Worm (Caenorhabditis elegans) whole organism, L2 larva: ENCODE results near the gene C36C5.15.

Experiments
- C34F6.9 ChIP-seq: fragments of 150-350 bp; optimal IDR thresholded peaks from 2 replicates; lab custom pipeline; 2014; ENCODE audit warnings: missing biosample characterization, missing genetic modification characterization
- F13H6.1 ChIP-seq: sonication (generic microtip); optimal IDR thresholded peaks from 2 replicates; lab custom pipeline; 2016; ENCODE audit warnings: missing genetic modification characterization, missing compliant biosample characterization
- R02D3.7 ChIP-seq: fragments of 150-350 bp; optimal IDR thresholded peaks from 2 replicates; lab custom pipeline; 2014; ENCODE audit warnings: missing biosample characterization, missing genetic modification characterization
- ZK546.5 ChIP-seq: sonication (generic microtip); optimal IDR thresholded peaks from 2 replicates; lab custom pipeline; 2017; ENCODE audit warnings: missing biosample characterization, missing genetic modification characterization
- alr-1 ChIP-seq: fragments of 150-350 bp; optimal IDR thresholded peaks from 2 replicates; lab custom pipeline; 2014; ENCODE audit warnings: missing biosample characterization, missing genetic modification characterization
- aly-2 ChIP-seq: fragments of 150-350 bp; optimal IDR thresholded peaks from 2 replicates; lab custom pipeline; 2014; ENCODE audit warnings: missing biosample characterization, missing genetic modification characterization
- ama-1 ChIP-seq: fragments of 150-350 bp; optimal IDR thresholded peaks from 2 replicates; lab custom pipeline; 2018; ENCODE audit warnings: inconsistent platforms
- blmp-1 ChIP-seq: sonication (generic microtip); optimal IDR thresholded peaks from 2 replicates; lab custom pipeline; 2017; ENCODE audit warnings: missing genetic modification characterization, mild to moderate bottlenecking, missing compliant biosample characterization, antibody characterized with exemption, moderate library complexity; ENCODE audit not compliant: insufficient read depth
- ceh-16 ChIP-seq: fragments of 150-350 bp; optimal IDR thresholded peaks from 2 replicates; lab custom pipeline; 2014; ENCODE audit warnings: missing biosample characterization, missing genetic modification characterization
- ceh-82 ChIP-seq: fragments of 150-350 bp; optimal IDR thresholded peaks from 2 replicates; lab custom pipeline; 2014; ENCODE audit warnings: missing biosample characterization, missing genetic modification characterization
- dmd-4 ChIP-seq: sonication (generic microtip); optimal IDR thresholded peaks from 2 replicates; lab custom pipeline; 2017; ENCODE audit warnings: missing biosample characterization, missing genetic modification characterization
- egl-27 ChIP-seq: sonication (generic microtip); optimal IDR thresholded peaks from 3 replicates; lab custom pipeline; 2017; ENCODE audit warnings: missing biosample characterization, missing genetic modification reagents, missing genetic modification characterization
- elt-1 ChIP-seq: fragments of 150-350 bp; optimal IDR thresholded peaks from 2 replicates; lab custom pipeline; 2014; ENCODE audit warnings: missing biosample characterization, missing genetic modification characterization
- elt-3 ChIP-seq: sonication (generic microtip); optimal IDR thresholded peaks from 2 replicates; lab custom pipeline; 2017; ENCODE audit warnings: missing biosample characterization, missing genetic modification characterization
- gmeb-1 ChIP-seq: fragments of 150-350 bp; optimal IDR thresholded peaks from 2 replicates; lab custom pipeline; 2014; ENCODE audit warnings: missing biosample characterization, missing genetic modification characterization
- lin-11 ChIP-seq: fragments of 150-350 bp; sonication (generic microtip); optimal IDR thresholded peaks from 2 replicates; lab custom pipeline; 2014; ENCODE audit warnings: missing biosample characterization, missing genetic modification characterization, inconsistent platforms, mixed read lengths
- lin-13 ChIP-seq: fragments of 150-350 bp; optimal IDR thresholded peaks from 2 replicates; lab custom pipeline; 2014; ENCODE audit warnings: missing biosample characterization, missing genetic modification reagents, missing genetic modification characterization
- lin-39 ChIP-seq: fragments of 150-350 bp; optimal IDR thresholded peaks from 2 replicates; lab custom pipeline; 2014; ENCODE audit warnings: missing biosample characterization, missing genetic modification reagents, missing genetic modification characterization
- lsy-2 ChIP-seq, 2 experiments: fragments of 150-350 bp in 1 of 2; sonication (generic microtip) in 1 of 2; optimal IDR thresholded peaks; 2 replicates each; lab custom pipeline; 2014 to 2017; ENCODE audit warnings: missing biosample characterization in 2 of 2, missing genetic modification characterization in 2 of 2
- mab-5 ChIP-seq: fragments of 150-350 bp; optimal IDR thresholded peaks from 2 replicates; lab custom pipeline; 2014; ENCODE audit warnings: missing biosample characterization, missing genetic modification characterization
- mdl-1 ChIP-seq, 2 experiments: fragments of 150-350 bp in 1 of 2; sonication (generic microtip) in 1 of 2; optimal IDR thresholded peaks; 2 replicates each; lab custom pipeline; 2017; ENCODE audit warnings: missing biosample characterization in 2 of 2, missing genetic modification characterization in 2 of 2
- nhr-12 ChIP-seq: fragments of 150-350 bp; optimal IDR thresholded peaks from 2 replicates; lab custom pipeline; 2014; ENCODE audit warnings: missing biosample characterization, missing genetic modification characterization
- nhr-129 ChIP-seq: fragments of 150-350 bp; optimal IDR thresholded peaks from 2 replicates; lab custom pipeline; 2014; ENCODE audit warnings: missing biosample characterization, missing genetic modification characterization
- nhr-21 ChIP-seq: fragments of 150-350 bp; optimal IDR thresholded peaks from 2 replicates; lab custom pipeline; 2014; ENCODE audit warnings: missing biosample characterization, missing genetic modification characterization
- nhr-23 ChIP-seq: fragments of 150-350 bp; optimal IDR thresholded peaks from 2 replicates; lab custom pipeline; 2014; ENCODE audit warnings: missing biosample characterization, missing genetic modification reagents, missing genetic modification characterization
- nhr-237 ChIP-seq: fragments of 150-350 bp; optimal IDR thresholded peaks from 2 replicates; lab custom pipeline; 2014; ENCODE audit warnings: missing biosample characterization, missing genetic modification characterization
- nhr-25 ChIP-seq: fragments of 150-350 bp; sonication (generic microtip); optimal IDR thresholded peaks from 3 replicates; lab custom pipeline; 2014; ENCODE audit warnings: missing biosample characterization, missing genetic modification characterization
- nhr-6 ChIP-seq: fragments of 150-350 bp; optimal IDR thresholded peaks from 2 replicates; lab custom pipeline; 2014; ENCODE audit warnings: missing biosample characterization, missing genetic modification characterization
- peb-1 ChIP-seq: fragments of 150-350 bp; optimal IDR thresholded peaks from 2 replicates; lab custom pipeline; 2014; ENCODE audit warnings: missing biosample characterization, missing genetic modification characterization
- sem-4 ChIP-seq: fragments of 150-350 bp; optimal IDR thresholded peaks from 2 replicates; lab custom pipeline; 2014; ENCODE audit warnings: missing biosample characterization, missing genetic modification reagents, missing genetic modification characterization
- skn-1 ChIP-seq: sonication (generic microtip); optimal IDR thresholded peaks from 2 replicates; lab custom pipeline; 2017; ENCODE audit warnings: missing biosample characterization, missing genetic modification characterization
- sma-9 ChIP-seq, 2 experiments: fragments of 150-350 bp in 1 of 2; sonication (generic microtip) in 1 of 2; optimal IDR thresholded peaks; 2 replicates each; lab custom pipeline; 2014 to 2016; ENCODE audit warnings: missing genetic modification characterization in 2 of 2, mild to moderate bottlenecking in 1 of 2, missing biosample characterization in 1 of 2, missing compliant biosample characterization in 1 of 2, missing genetic modification reagents in 1 of 2, moderate library complexity in 1 of 2
- snpc-4 ChIP-seq: fragments of 150-350 bp; optimal IDR thresholded peaks from 2 replicates; lab custom pipeline; 2014; ENCODE audit warnings: missing biosample characterization, missing genetic modification characterization
- unc-39 ChIP-seq: fragments of 150-350 bp; optimal IDR thresholded peaks from 2 replicates; lab custom pipeline; 2014; ENCODE audit warnings: missing biosample characterization, missing genetic modification characterization
- unc-55 ChIP-seq: fragments of 150-350 bp; sonication (generic microtip); optimal IDR thresholded peaks from 3 replicates; lab custom pipeline; 2014; ENCODE audit warnings: missing biosample characterization, missing genetic modification reagents, missing genetic modification characterization
- unc-62 ChIP-seq: fragments of 150-350 bp; optimal IDR thresholded peaks from 2 replicates; lab custom pipeline; 2014; ENCODE audit warnings: missing biosample characterization, missing genetic modification reagents, missing genetic modification characterization
- ztf-1 ChIP-seq: fragments of 200-800 bp; sonication (Bioruptor generic); conservative IDR thresholded peaks from 2 replicates; pipeline ENCODE4 v1.3.6; 2022; ENCODE audit warnings: missing genetic modification characterization, missing compliant biosample characterization
- ztf-11 ChIP-seq: sonication (generic microtip); optimal IDR thresholded peaks from 2 replicates; lab custom pipeline; 2017; ENCODE audit warnings: missing biosample characterization, missing genetic modification characterization
- ztf-4 ChIP-seq: fragments of 150-350 bp; optimal IDR thresholded peaks from 2 replicates; lab custom pipeline; 2014; ENCODE audit warnings: missing biosample characterization, missing genetic modification characterization

Gene C36C5.15

ce11 chrV:3151862-3152261 lies 16.7 kb downstream of the C36C5.15 start, which contains the start of gene srab-6:
srab-6 (minus strand) TSS chrV:3151962.
- TF ChIP-seq dmd-4 (tag; lab: Kevin White, UChicago) (no peak), sem-4 (tag; lab: Kevin White, UChicago) (no peak), nhr-12 (tag; lab: Kevin White, UChicago) (no peak), nhr-25 (no peak), R02D3.7 (no peak), lin-39 (tag; lab: Kevin White, UChicago) (no peak), ceh-82 (tag; lab: Kevin White, UChicago) (no peak), F13H6.1 (tag; lab: Kevin White, UChicago) (no peak)
- TF ChIP-seq, all 48 proteins: peak for 0

- no peak for TF ChIP-seq R02D3.7
- no peak for TF ChIP-seq unc-62 (GFP tag; lab: Kevin White, UChicago)
- TF ChIP-seq elt-1 (tag; lab: Kevin White, UChicago): no peak
Measured at ce11 chrV:3149910-3150428, 18.6 kb downstream of the C36C5.15 start.

- TF ChIP-seq lin-39 (tag; lab: Kevin White, UChicago) (no peak), egl-27 (tag; lab: Kevin White, UChicago) (no peak), dmd-4 (tag; lab: Kevin White, UChicago) (no peak), ztf-4 (tag; lab: Kevin White, UChicago) (no peak), nhr-129 (tag; lab: Kevin White, UChicago) (no peak), R02D3.7 (no peak), mab-5 (tag; lab: Kevin White, UChicago) (no peak), unc-55 (GFP tag; lab: Kevin White, UChicago) (no peak), C34F6.9 (no peak), skn-1 (tag; lab: Kevin White, UChicago) (no peak), F13H6.1 (tag; lab: Kevin White, UChicago) (no peak), gmeb-1 (tag; lab: Kevin White, UChicago) (no peak), unc-39 (tag; lab: Kevin White, UChicago) (no peak), aly-2 (tag; lab: Kevin White, UChicago) (no peak), nhr-237 (tag; lab: Kevin White, UChicago) (no peak), nhr-21 (tag; lab: Kevin White, UChicago) (no peak), sma-9 (GFP tag; optimal IDR thresholded peaks at IDR 0.05; lab: Kevin White, UChicago) (no peak), sma-9 (tag; optimal IDR thresholded peaks at IDR 0.05; lab: Kevin White, UChicago) (no peak), ZK546.5 (no peak), lsy-2 (tag; optimal IDR thresholded peaks at IDR 0.05; lab: Kevin White, UChicago) (no peak)
Measured at ce11 chrV:3146932-3147331, 21.6 kb downstream of the C36C5.15 start, which contains the start of gene srab-11. srab-11 (minus strand) TSS chrV:3147032.

ce11 chrV:3145241-3145640 lies 23.3 kb downstream of the C36C5.15 start:
- TF ChIP-seq ztf-1 (GFP tag; lab: Robert Waterston, UW) (no peak), mdl-1 (tag; optimal IDR thresholded peaks at IDR 0.05; lab: Kevin White, UChicago) (no peak), lin-39 (tag; lab: Kevin White, UChicago) (no peak), C34F6.9 (no peak), nhr-23 (no peak), lin-13 (no peak), elt-3 (no peak), peb-1 (no peak), ceh-82 (tag; lab: Kevin White, UChicago) (no peak), ceh-16 (tag; lab: Kevin White, UChicago) (no peak), alr-1 (tag; lab: Kevin White, UChicago) (no peak), unc-55 (GFP tag; lab: Kevin White, UChicago) (no peak)
- TF ChIP-seq, all 48 proteins: peak for 0

- TF ChIP-seq lin-11 (tag; lab: Kevin White, UChicago) (no peak), egl-27 (tag; lab: Kevin White, UChicago) (no peak), unc-62 (GFP tag; lab: Kevin White, UChicago) (no peak), aly-2 (tag; lab: Kevin White, UChicago) (no peak), unc-39 (tag; lab: Kevin White, UChicago) (no peak), ama-1 (lab: Kevin White, UChicago) (no peak), snpc-4 (tag; lab: Kevin White, UChicago) (no peak), ztf-11 (tag; lab: Kevin White, UChicago) (no peak), mab-5 (tag; lab: Kevin White, UChicago) (no peak), lin-39 (tag; lab: Kevin White, UChicago) (no peak), blmp-1 (tag; lab: Kevin White, UChicago) (no peak), nhr-21 (tag; lab: Kevin White, UChicago) (no peak), nhr-6 (tag; lab: Kevin White, UChicago) (no peak)
- TF ChIP-seq, all 48 proteins: peak for 0
Measured at ce11 chrV:3144494-3144893, 24.1 kb downstream of the C36C5.15 start, which contains the start of gene srab-10. srab-10 (minus strand) TSS chrV:3144594.
